Worm (Caenorhabditis elegans) whole organism, L3 larva: ENCODE results near the gene nspc-4.

Source experiments
- ZK546.5 ChIP-seq: sonication (generic microtip); optimal IDR thresholded peaks from 2 replicates; lab custom pipeline; 2017; ENCODE audit warnings: missing biosample characterization, missing genetic modification characterization
- aly-2 ChIP-seq: fragments of 150-350 bp; optimal IDR thresholded peaks from 2 replicates; lab custom pipeline; 2014; ENCODE audit warnings: missing biosample characterization, missing genetic modification characterization
- ceh-28 ChIP-seq: fragments of 150-350 bp; optimal IDR thresholded peaks from 2 replicates; lab custom pipeline; 2014; ENCODE audit warnings: missing biosample characterization, missing genetic modification reagents, missing genetic modification characterization
- daf-12 ChIP-seq: fragments of 150-350 bp; optimal IDR thresholded peaks from 2 replicates; lab custom pipeline; 2014; ENCODE audit warnings: missing biosample characterization, missing genetic modification reagents, missing genetic modification characterization
- egl-27 ChIP-seq: sonication (generic microtip); optimal IDR thresholded peaks from 4 replicates; lab custom pipeline; 2017; ENCODE audit warnings: missing biosample characterization, missing genetic modification reagents, missing genetic modification characterization
- egl-5 ChIP-seq: fragments of 150-350 bp; optimal IDR thresholded peaks from 2 replicates; lab custom pipeline; 2017; ENCODE audit warnings: missing biosample characterization, missing genetic modification reagents, missing genetic modification characterization, inconsistent platforms
- elt-2 ChIP-seq: sonication (generic microtip); optimal IDR thresholded peaks from 2 replicates; lab custom pipeline; 2016; ENCODE audit warnings: missing genetic modification reagents, mild to moderate bottlenecking, missing genetic modification characterization, missing compliant biosample characterization
- elt-3 ChIP-seq, 3 experiments: fragments of 150-350 bp in 1 of 3; sonication (generic microtip) in 2 of 3; optimal IDR thresholded peaks; 2 replicates in 2 of 3; 4 replicates in 1 of 3; lab custom pipeline; 2014 to 2017; ENCODE audit warnings: missing biosample characterization in 3 of 3, missing genetic modification characterization in 3 of 3
- eor-1 ChIP-seq, 2 experiments: fragments of 150-350 bp; optimal IDR thresholded peaks; 2 replicates each; lab custom pipeline; 2014 to 2018; ENCODE audit warnings: missing biosample characterization in 2 of 2, missing genetic modification characterization in 2 of 2
- fkh-10 ChIP-seq: sonication (generic microtip); optimal IDR thresholded peaks from 2 replicates; lab custom pipeline; 2017; ENCODE audit warnings: missing biosample characterization, missing genetic modification reagents, missing genetic modification characterization
- fkh-2 ChIP-seq: fragments of 150-350 bp; optimal IDR thresholded peaks from 2 replicates; lab custom pipeline; 2014; ENCODE audit warnings: missing biosample characterization, missing genetic modification reagents, missing genetic modification characterization
- hmg-11 ChIP-seq: sonication (generic microtip); optimal IDR thresholded peaks from 2 replicates; lab custom pipeline; 2016; ENCODE audit warnings: missing genetic modification characterization, missing compliant biosample characterization
- jun-1 ChIP-seq: fragments of 150-350 bp; optimal IDR thresholded peaks from 2 replicates; lab custom pipeline; 2014; ENCODE audit warnings: missing biosample characterization, missing genetic modification reagents, missing genetic modification characterization
- lin-39 ChIP-seq: fragments of 150-350 bp; optimal IDR thresholded peaks from 2 replicates; lab custom pipeline; 2018; ENCODE audit warnings: missing biosample characterization, missing genetic modification reagents, missing genetic modification characterization
- lsy-12 ChIP-seq: sonication (generic microtip); optimal IDR thresholded peaks from 2 replicates; lab custom pipeline; 2016; ENCODE audit warnings: mild to moderate bottlenecking, missing genetic modification characterization, missing compliant biosample characterization
- mdl-1 ChIP-seq: fragments of 150-350 bp; optimal IDR thresholded peaks from 2 replicates; lab custom pipeline; 2014; ENCODE audit warnings: missing biosample characterization, missing genetic modification characterization
- mml-1 ChIP-seq: fragments of 150-350 bp; sonication (generic microtip); optimal IDR thresholded peaks from 3 replicates; lab custom pipeline; 2014; ENCODE audit warnings: missing biosample characterization, missing genetic modification characterization
- nfya-1 ChIP-seq: sonication (generic microtip); optimal IDR thresholded peaks from 2 replicates; lab custom pipeline; 2017; ENCODE audit warnings: missing genetic modification characterization, mild to moderate bottlenecking, missing compliant biosample characterization, antibody characterized with exemption, moderate library complexity; ENCODE audit not compliant: insufficient read depth
- nhr-11 ChIP-seq: fragments of 150-350 bp; optimal IDR thresholded peaks from 2 replicates; lab custom pipeline; 2014; ENCODE audit warnings: missing biosample characterization, missing genetic modification characterization
- nhr-12 ChIP-seq: fragments of 150-350 bp; optimal IDR thresholded peaks from 2 replicates; lab custom pipeline; 2014; ENCODE audit warnings: missing biosample characterization, missing genetic modification characterization
- nhr-23 ChIP-seq: fragments of 150-350 bp; optimal IDR thresholded peaks from 2 replicates; lab custom pipeline; 2014; ENCODE audit warnings: missing biosample characterization, missing genetic modification reagents, missing genetic modification characterization
- nhr-25 ChIP-seq: sonication (generic microtip); optimal IDR thresholded peaks from 2 replicates; lab custom pipeline; 2017; ENCODE audit warnings: missing biosample characterization, missing genetic modification characterization
- nhr-28 ChIP-seq: fragments of 150-350 bp; optimal IDR thresholded peaks from 2 replicates; lab custom pipeline; 2014; ENCODE audit warnings: missing biosample characterization, missing genetic modification characterization
- nhr-43 ChIP-seq: sonication (generic microtip); optimal IDR thresholded peaks from 2 replicates; lab custom pipeline; 2016; ENCODE audit warnings: mild to moderate bottlenecking, missing genetic modification characterization, missing compliant biosample characterization; ENCODE audit not compliant: poor library complexity, severe bottlenecking
- nhr-67 ChIP-seq: fragments of 150-350 bp; optimal IDR thresholded peaks from 2 replicates; lab custom pipeline; 2014; ENCODE audit warnings: missing biosample characterization, missing genetic modification characterization
- nhr-76 ChIP-seq: fragments of 150-350 bp; sonication (generic microtip); optimal IDR thresholded peaks from 5 replicates; lab custom pipeline; 2014; ENCODE audit warnings: missing biosample characterization, missing genetic modification characterization
- nhr-77 ChIP-seq: fragments of 150-350 bp; optimal IDR thresholded peaks from 2 replicates; lab custom pipeline; 2014; ENCODE audit warnings: missing biosample characterization, missing genetic modification characterization
- pqm-1 ChIP-seq: fragments of 150-350 bp; optimal IDR thresholded peaks from 2 replicates; lab custom pipeline; 2017; ENCODE audit warnings: missing biosample characterization, missing genetic modification characterization, inconsistent platforms
- snpc-4 ChIP-seq: fragments of 150-350 bp; optimal IDR thresholded peaks from 2 replicates; lab custom pipeline; 2014; ENCODE audit warnings: missing biosample characterization, missing genetic modification characterization
- tbx-2 ChIP-seq: sonication (generic microtip); optimal IDR thresholded peaks from 2 replicates; lab custom pipeline; 2016; ENCODE audit warnings: mild to moderate bottlenecking, missing genetic modification characterization, missing compliant biosample characterization
- unc-62 ChIP-seq: fragments of 150-350 bp; sonication (generic microtip); optimal IDR thresholded peaks from 4 replicates; lab custom pipeline; 2014; ENCODE audit warnings: missing biosample characterization, missing genetic modification reagents, missing genetic modification characterization
- zag-1 ChIP-seq: fragments of 150-350 bp; optimal IDR thresholded peaks from 2 replicates; lab custom pipeline; 2014; ENCODE audit warnings: missing biosample characterization, missing genetic modification characterization
- ztf-11 ChIP-seq: fragments of 150-350 bp; optimal IDR thresholded peaks from 2 replicates; lab custom pipeline; 2014; ENCODE audit warnings: missing biosample characterization, missing genetic modification characterization
- ztf-4 ChIP-seq: fragments of 150-350 bp; optimal IDR thresholded peaks from 2 replicates; lab custom pipeline; 2014; ENCODE audit warnings: missing biosample characterization, missing genetic modification characterization

Gene nspc-4

DNA sequence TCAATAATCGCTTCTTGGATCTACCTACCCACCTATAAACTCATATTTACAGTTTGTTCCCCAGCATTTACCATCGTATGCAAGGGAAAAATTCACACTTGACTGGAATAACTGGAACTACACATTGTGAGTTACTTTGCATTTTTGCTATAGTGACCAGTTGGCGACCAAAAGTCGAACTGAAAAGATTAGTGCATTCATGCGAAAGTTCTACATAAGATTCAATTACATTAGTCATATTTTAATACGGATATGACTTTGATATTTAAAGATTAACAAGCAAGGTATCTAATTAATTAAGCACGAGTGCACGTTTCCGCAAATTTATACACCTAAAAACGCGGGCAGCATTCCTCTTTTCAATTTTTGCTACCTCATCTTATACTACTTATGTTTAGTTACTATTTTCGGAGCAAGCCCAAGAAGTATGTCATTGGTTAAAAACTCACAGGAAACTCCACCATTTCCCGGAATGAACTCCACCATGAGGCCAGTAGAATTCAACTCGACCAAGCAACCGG is 32.9 kb upstream of the nspc-4 start, which contains the start of gene jmjd-3.1:
Gene jmjd-3.1 (plus strand): TSS at position 51 of the 521 bp plus-strand sequence.
- TF ChIP-seq ZK546.5 (tag; lab: Kevin White, UChicago) (no peak), tbx-2 (tag; lab: Kevin White, UChicago) (no peak), ceh-28 (tag; lab: Kevin White, UChicago) (no peak), lin-39 (tag; lab: Kevin White, UChicago) (no peak), fkh-2 (tag; lab: Kevin White, UChicago) (no peak)

DNA sequence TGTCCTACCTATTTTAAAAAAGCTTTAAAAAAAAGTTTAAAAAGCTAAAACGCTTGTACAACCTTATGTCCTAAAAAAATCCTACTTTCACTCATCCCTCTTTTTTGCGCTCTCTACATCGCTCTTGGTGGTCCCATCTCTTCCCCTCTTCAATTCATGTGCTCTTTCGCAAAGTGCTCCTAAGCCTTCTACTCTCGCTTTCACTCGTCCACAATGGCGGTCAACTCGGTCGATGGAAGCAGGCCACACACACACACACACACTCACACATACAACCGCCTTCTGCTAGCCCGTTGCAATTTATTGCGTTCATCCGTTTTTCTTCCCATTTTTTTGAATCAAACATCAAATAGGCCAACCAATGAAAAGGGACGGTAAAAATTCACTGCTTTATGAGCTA is 31.0 kb upstream of the nspc-4 start:
- TF ChIP-seq egl-27 (tag; lab: Kevin White, UChicago) (no peak), lsy-12 (tag; lab: Kevin White, UChicago) (no peak), ztf-11 (tag; lab: Kevin White, UChicago) (no peak), nfya-1 (peak; percentile 47), nhr-25 (no peak), lin-39 (tag; lab: Kevin White, UChicago) (peak; percentile 33), aly-2 (tag; lab: Kevin White, UChicago) (no peak), hmg-11 (no peak), nhr-23 (tag; lab: Kevin White, UChicago) (no peak), daf-12 (tag; lab: Kevin White, UChicago) (no peak), ztf-4 (tag; lab: Kevin White, UChicago) (no peak), nhr-11 (tag; lab: Kevin White, UChicago) (no peak), fkh-10 (GFP tag; lab: Kevin White, UChicago) (no peak), nhr-76 (tag; lab: Kevin White, UChicago) (no peak), snpc-4 (no peak)

DNA sequence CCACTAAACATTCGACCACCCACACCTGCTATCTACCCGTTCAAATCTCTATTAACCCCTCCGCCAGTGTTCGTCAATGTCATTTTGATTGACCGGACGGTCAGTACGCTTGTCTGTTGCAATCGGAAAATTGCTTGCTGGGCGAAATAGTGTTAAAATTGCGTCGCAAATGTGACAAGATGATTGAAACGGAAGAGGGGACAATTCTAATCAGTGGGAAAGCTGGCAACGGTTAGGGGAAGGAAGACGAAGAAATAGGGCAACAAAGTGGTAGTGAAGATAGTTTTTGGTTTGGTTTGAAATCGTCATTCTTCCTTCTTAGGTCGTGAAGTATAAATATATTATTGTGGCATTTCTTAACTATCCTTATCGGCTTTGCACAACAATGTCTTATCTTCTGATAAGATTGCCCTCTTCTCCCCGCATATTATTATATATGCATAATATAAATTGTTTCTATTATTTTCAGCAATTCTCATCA is 30.3 kb upstream of the nspc-4 start:
- peak; percentile 88 for TF ChIP-seq elt-2 (tag; lab: Kevin White, UChicago)
- TF ChIP-seq nhr-12 (tag; lab: Kevin White, UChicago) = no peak
- TF ChIP-seq nhr-28 (tag; lab: Kevin White, UChicago) = no peak
- peak; percentile 48 for TF ChIP-seq nhr-23 (tag; lab: Kevin White, UChicago)
- TF ChIP-seq nhr-67 (tag; lab: Kevin White, UChicago) = no peak
- peak; percentile 51 for TF ChIP-seq jun-1 (tag; lab: Kevin White, UChicago)
- TF ChIP-seq pqm-1 (tag; lab: Kevin White, UChicago) = peak; percentile 31
- TF ChIP-seq mml-1 (tag; lab: Kevin White, UChicago) = no peak
- TF ChIP-seq mdl-1 = no peak
- TF ChIP-seq hmg-11 = no peak
- TF ChIP-seq zag-1 (tag; lab: Kevin White, UChicago) = no peak
- TF ChIP-seq nhr-43 (tag; lab: Kevin White, UChicago) = no peak
- no peak for TF ChIP-seq fkh-2 (tag; lab: Kevin White, UChicago)
- TF ChIP-seq egl-5 (tag; lab: Kevin White, UChicago) = no peak
- TF ChIP-seq nhr-77 = no peak
- TF ChIP-seq unc-62 (GFP tag; lab: Kevin White, UChicago) = peak; percentile 7
- peak; percentile 28 for TF ChIP-seq nhr-25

DNA sequence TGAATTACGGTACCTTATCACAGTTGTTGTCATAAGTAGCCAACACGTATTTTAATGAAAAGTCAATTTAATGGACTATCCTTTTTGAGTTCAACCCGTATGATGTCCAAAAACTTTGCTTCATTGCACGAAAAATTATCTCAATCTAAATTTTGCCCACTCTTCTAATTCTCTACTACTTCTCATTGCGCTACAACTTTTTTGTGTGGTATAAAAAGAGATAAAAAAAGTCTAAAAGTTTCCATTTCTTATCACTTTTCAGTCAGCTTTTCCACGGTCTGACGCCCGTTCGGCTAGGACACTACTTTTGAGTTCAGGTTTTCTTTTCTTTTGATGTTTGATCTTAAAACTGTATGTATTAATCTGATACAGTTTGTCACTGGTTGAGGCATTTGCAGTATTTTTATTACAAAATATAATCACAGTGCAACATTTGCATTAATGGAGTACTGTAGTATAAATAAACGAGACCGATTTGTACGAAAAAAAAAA is 29.7 kb upstream of the nspc-4 start:
- TF ChIP-seq eor-1 (tag; optimal IDR thresholded peaks at IDR 0.05; lab: Kevin White, UChicago) (no peak), elt-2 (tag; lab: Kevin White, UChicago) (peak; percentile 38), tbx-2 (tag; lab: Kevin White, UChicago) (no peak)

DNA sequence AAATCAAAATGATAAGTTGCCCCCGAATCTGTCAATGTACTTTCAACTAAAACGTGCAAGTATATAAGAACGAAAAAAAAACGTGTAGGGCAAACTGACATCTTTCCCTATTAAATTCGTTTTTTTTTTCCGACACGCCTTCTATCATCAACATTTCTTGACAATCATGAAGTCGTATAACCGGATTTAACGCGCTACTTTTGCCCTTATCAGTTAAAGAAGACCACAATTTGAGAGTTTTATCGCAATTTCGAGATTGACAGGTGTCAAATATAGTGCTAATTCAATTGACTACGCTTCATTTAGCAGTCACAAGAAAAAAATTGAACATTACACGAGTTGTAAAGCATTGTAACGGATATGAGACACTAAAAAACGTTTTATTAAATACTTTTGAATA is 29.0 kb upstream of the nspc-4 start:
- peak in 1 of 3 experiments; percentile 6 for TF ChIP-seq elt-3 (tag; optimal IDR thresholded peaks at IDR 0.05; lab: Kevin White, UChicago)
- TF ChIP-seq jun-1 (tag; lab: Kevin White, UChicago) = no peak
- no peak for TF ChIP-seq zag-1 (tag; lab: Kevin White, UChicago)
- TF ChIP-seq unc-62 (GFP tag; lab: Kevin White, UChicago) = peak; percentile 18
- peak; percentile 96 for TF ChIP-seq elt-2 (tag; lab: Kevin White, UChicago)
